Fruit fly (Drosophila melanogaster): ENCODE results near the gene CG9121.
A peak's percentile ranks its signal among the peaks of the same experiment; 100 is the strongest.

Gene CG9121

dm6 chr2L:5004677-5005463, 46.0 kb downstream of the CG9121 start (continued):
- peak; percentile 93 for TF ChIP-seq maf-S (GFP tag; optimal IDR thresholded peaks at IDR 0.05)
- TF ChIP-seq CG10431 (GFP tag; optimal IDR thresholded peaks at IDR 0.05) = peak; percentile 65
- TF ChIP-seq E2f1 (GFP tag; IDR thresholded peaks at IDR 0.05) = peak; percentile 95
- TF ChIP-seq BEAF-32 (GFP tag; optimal IDR thresholded peaks at IDR 0.05) = peak; percentile 6
- TF ChIP-seq Ptx1 (GFP tag; IDR thresholded peaks at IDR 0.05) = peak; percentile 97
- TF ChIP-seq tap (tag; optimal IDR thresholded peaks at IDR 0.05) = peak; percentile 92
- peak; percentile 99 for TF ChIP-seq Med (GFP tag)
- no peak for TF ChIP-seq ato (GFP tag; IDR thresholded peaks at IDR 0.05; ENCODE audit: partially characterized antibody)
- TF ChIP-seq Mrtf (GFP tag; IDR thresholded peaks at IDR 0.05) = peak; percentile 94
- peak; percentile 93 for TF ChIP-seq CG6175 (GFP tag; IDR thresholded peaks at IDR 0.05)
- peak; percentile 59 for TF ChIP-seq Neu2 (GFP tag; optimal IDR thresholded peaks at IDR 0.05; ENCODE audit: borderline replicate concordance)
- TF ChIP-seq Sry-δ (GFP tag; optimal IDR thresholded peaks at IDR 0.05) = peak; percentile 69
- TF ChIP-seq CG4820 (GFP tag; optimal IDR thresholded peaks at IDR 0.05) = peak; percentile 92
- TF ChIP-seq Xrp1 (GFP tag; IDR thresholded peaks at IDR 0.05) = peak; percentile 97
- TF ChIP-seq Doc3 (GFP tag; IDR thresholded peaks at IDR 0.05; ENCODE audit: partially characterized antibody) = no peak
- TF ChIP-seq CG18764 (GFP tag; optimal IDR thresholded peaks at IDR 0.05) = peak; percentile 84
- peak; percentile 82 for TF ChIP-seq CG1603 (tag; optimal IDR thresholded peaks at IDR 0.05)
- TF ChIP-seq fd102C (GFP tag; optimal IDR thresholded peaks at IDR 0.05) = no peak
- peak; percentile 96 for TF ChIP-seq Awh (GFP tag; IDR thresholded peaks at IDR 0.05)
- TF ChIP-seq CG2120 (GFP tag; optimal IDR thresholded peaks at IDR 0.05) = peak; percentile 99
- peak; percentile 46 for TF ChIP-seq lbe (GFP tag; optimal IDR thresholded peaks at IDR 0.05)
- peak; percentile 87 for TF ChIP-seq CG1024 (GFP tag; IDR thresholded peaks at IDR 0.05)
- peak; percentile 94 for TF ChIP-seq CG8924 (tag; optimal IDR thresholded peaks at IDR 0.05)
- TF ChIP-seq Hey (tag; optimal IDR thresholded peaks at IDR 0.05) = peak; percentile 80
- peak; percentile 92 for TF ChIP-seq klu (GFP tag; IDR thresholded peaks at IDR 0.05)
- TF ChIP-seq CG16815 (GFP tag; optimal IDR thresholded peaks at IDR 0.05) = peak; percentile 93
- no peak for TF ChIP-seq Kr (GFP tag; optimal IDR thresholded peaks at IDR 0.05)
- no peak for TF ChIP-seq pros (GFP tag; optimal IDR thresholded peaks at IDR 0.05)
- TF ChIP-seq Nf-YA (GFP tag; IDR thresholded peaks at IDR 0.05) = peak; percentile 88
- peak; percentile 96 for TF ChIP-seq Dek (tag; optimal IDR thresholded peaks at IDR 0.05)
- peak; percentile 95 for TF ChIP-seq gce (GFP tag; IDR thresholded peaks at IDR 0.05)
- TF ChIP-seq CG10959 (GFP tag; IDR thresholded peaks at IDR 0.05) = peak; percentile 87
- TF ChIP-seq Asciz (GFP tag; optimal IDR thresholded peaks at IDR 0.05) = peak; percentile 89
- TF ChIP-seq Hr78 (GFP tag; optimal IDR thresholded peaks at IDR 0.05) = no peak
- peak; percentile 95 for TF ChIP-seq ken (GFP tag; IDR thresholded peaks at IDR 0.05)
- TF ChIP-seq bab2 (GFP tag; optimal IDR thresholded peaks at IDR 0.05) = peak; percentile 96
- peak; percentile 95 for TF ChIP-seq fu2 (GFP tag; optimal IDR thresholded peaks at IDR 0.05)
- TF ChIP-seq CG9609 (GFP tag; optimal IDR thresholded peaks at IDR 0.05) = peak; percentile 93
- peak; percentile 89 for TF ChIP-seq p53 (GFP tag; optimal IDR thresholded peaks at IDR 0.05)
- TF ChIP-seq Rx (GFP tag; IDR thresholded peaks at IDR 0.05) = peak; percentile 91
- peak; percentile 87 for TF ChIP-seq CG4328 (GFP tag; optimal IDR thresholded peaks at IDR 0.05)
- TF ChIP-seq CG2875 (GFP tag; optimal IDR thresholded peaks at IDR 0.05) = peak; percentile 88
- TF ChIP-seq zfh2 (GFP tag; optimal IDR thresholded peaks at IDR 0.05) = peak; percentile 95
- no peak for TF ChIP-seq usp (GFP tag; optimal IDR thresholded peaks at IDR 0.05)
- peak; percentile 94 for TF ChIP-seq ase (GFP tag; IDR thresholded peaks at IDR 0.05)
- TF ChIP-seq pzg (GFP tag; optimal IDR thresholded peaks at IDR 0.05) = peak; percentile 28
- TF ChIP-seq Bteb2 (GFP tag; optimal IDR thresholded peaks at IDR 0.05) = peak; percentile 95
- peak; percentile 96 for TF ChIP-seq CG9817 (tag; optimal IDR thresholded peaks at IDR 0.05)
- TF ChIP-seq CG14860 (GFP tag; IDR thresholded peaks at IDR 0.05; ENCODE audit: partially characterized antibody) = no peak

Data from whole organism, embryonic.